Worm (Caenorhabditis elegans) whole organism, young adult: Measurements from ENCODE around the gene srx-125.

Experiments used
- B0336.3 ChIP-seq: fragments of 200-800 bp; sonication (Bioruptor generic); IDR thresholded peaks from 2 replicates; pipeline ENCODE4 v1.3.6; 2022; ENCODE audit warnings: missing genetic modification characterization, missing compliant biosample characterization
- D2030.7 ChIP-seq: fragments of 200-800 bp; sonication (Bioruptor generic); IDR thresholded peaks from 2 replicates; pipeline ENCODE4 v1.3.6; 2022; ENCODE audit warnings: missing genetic modification reagents, missing genetic modification characterization, missing compliant biosample characterization
- F22D6.2 ChIP-seq: sonication (generic microtip); optimal IDR thresholded peaks from 2 replicates; lab custom pipeline; 2016; ENCODE audit warnings: mild to moderate bottlenecking, missing genetic modification characterization, missing compliant biosample characterization
- F57A8.1 ChIP-seq: fragments of 200-800 bp; sonication (Bioruptor generic); optimal IDR thresholded peaks from 2 replicates; lab custom pipeline; 2018; ENCODE audit warnings: mild to moderate bottlenecking, missing genetic modification characterization, moderate library complexity, missing compliant biosample characterization
- K11D2.4 ChIP-seq: fragments of 200-800 bp; sonication (Bioruptor generic); IDR thresholded peaks from 2 replicates; pipeline ENCODE4 v1.3.6; 2022; ENCODE audit warnings: missing genetic modification reagents, missing genetic modification characterization, missing compliant biosample characterization
- Y56A3A.18 ChIP-seq: fragments of 200-800 bp; sonication (Bioruptor generic); IDR thresholded peaks from 2 replicates; pipeline ENCODE4 v1.3.6; 2022; ENCODE audit warnings: missing genetic modification reagents, missing genetic modification characterization, missing compliant biosample characterization
- Y67H2A.10 ChIP-seq: fragments of 200-800 bp; sonication (Bioruptor generic); conservative IDR thresholded peaks from 2 replicates; pipeline ENCODE4 v1.3.6; 2022; ENCODE audit warnings: missing genetic modification reagents, missing genetic modification characterization, missing compliant biosample characterization
- Y79H2A.3 ChIP-seq: fragments of 200-800 bp; sonication (Bioruptor generic); conservative IDR thresholded peaks from 2 replicates; pipeline ENCODE4 v1.3.6; 2022; ENCODE audit warnings: missing genetic modification reagents, missing genetic modification characterization, missing compliant biosample characterization
- aptf-3 ChIP-seq: fragments of 200-800 bp; sonication (Bioruptor generic); IDR thresholded peaks from 2 replicates; pipeline ENCODE4 v1.3.6; 2022; ENCODE audit warnings: missing genetic modification characterization, missing compliant biosample characterization
- attf-6 ChIP-seq: fragments of 200-800 bp; sonication (Bioruptor generic); IDR thresholded peaks from 2 replicates; pipeline ENCODE4 v1.3.6; 2022; ENCODE audit warnings: missing genetic modification reagents, missing genetic modification characterization, missing compliant biosample characterization
- bed-1 ChIP-seq: fragments of 200-800 bp; sonication (Bioruptor generic); IDR thresholded peaks from 2 replicates; pipeline ENCODE4 v1.3.6; 2022; ENCODE audit warnings: missing genetic modification reagents, missing genetic modification characterization, missing compliant biosample characterization
- dpff-1 ChIP-seq: sonication (generic microtip); optimal IDR thresholded peaks from 2 replicates; lab custom pipeline; 2017; ENCODE audit warnings: mild to moderate bottlenecking, missing genetic modification characterization, missing compliant biosample characterization
- ets-4 ChIP-seq: fragments of 200-800 bp; sonication (Bioruptor generic); optimal IDR thresholded peaks from 2 replicates; lab custom pipeline; 2018; ENCODE audit warnings: mild to moderate bottlenecking, missing genetic modification characterization, missing compliant biosample characterization
- gei-17 ChIP-seq: fragments of 200-800 bp; sonication (Bioruptor generic); optimal IDR thresholded peaks from 2 replicates; lab custom pipeline; 2018; ENCODE audit warnings: mild to moderate bottlenecking, missing genetic modification characterization, missing compliant biosample characterization
- hsf-1 ChIP-seq: fragments of 200-800 bp; sonication (Bioruptor generic); IDR thresholded peaks from 2 replicates; pipeline ENCODE4 v1.3.6; 2022; ENCODE audit warnings: missing genetic modification reagents, missing genetic modification characterization, missing compliant biosample characterization
- lin-40 ChIP-seq: sonication (generic microtip); optimal IDR thresholded peaks from 2 replicates; lab custom pipeline; 2016; ENCODE audit warnings: missing genetic modification characterization, mild to moderate bottlenecking, missing compliant biosample characterization, missing genotype, missing genetic modification reagents
- lir-1 ChIP-seq: fragments of 200-800 bp; sonication (Bioruptor generic); conservative IDR thresholded peaks from 2 replicates; pipeline ENCODE4 v1.3.6; 2022; ENCODE audit warnings: missing genetic modification reagents, missing genetic modification characterization, missing compliant biosample characterization
- madf-10 ChIP-seq: sonication (generic microtip); optimal IDR thresholded peaks from 2 replicates; lab custom pipeline; 2016; ENCODE audit warnings: mild to moderate bottlenecking, missing genetic modification characterization, missing compliant biosample characterization
- madf-8 ChIP-seq: fragments of 200-800 bp; sonication (Bioruptor generic); conservative IDR thresholded peaks from 2 replicates; pipeline ENCODE4 v1.3.6; 2022; ENCODE audit warnings: missing genetic modification reagents, missing genetic modification characterization, missing compliant biosample characterization
- mel-28 ChIP-seq: sonication (generic microtip); optimal IDR thresholded peaks from 2 replicates; lab custom pipeline; 2016; ENCODE audit warnings: borderline replicate concordance, mild to moderate bottlenecking, missing genetic modification characterization, missing compliant biosample characterization
- mes-4 ChIP-seq: sonication (generic microtip); optimal IDR thresholded peaks from 2 replicates; lab custom pipeline; 2016; ENCODE audit warnings: missing genotype, missing genetic modification characterization, missing compliant biosample characterization
- mxl-1 ChIP-seq: sonication (generic microtip); optimal IDR thresholded peaks from 2 replicates; lab custom pipeline; 2016; ENCODE audit warnings: missing genetic modification characterization, missing compliant biosample characterization
- nfya-1 ChIP-seq: sonication (generic microtip); optimal IDR thresholded peaks from 2 replicates; lab custom pipeline; 2017; ENCODE audit warnings: antibody characterized with exemption, missing compliant biosample characterization, missing genetic modification characterization, borderline replicate concordance; ENCODE audit not compliant: insufficient read depth
- nhr-179 ChIP-seq: sonication (generic microtip); optimal IDR thresholded peaks from 2 replicates; lab custom pipeline; 2016; ENCODE audit warnings: mild to moderate bottlenecking, missing genetic modification characterization, missing compliant biosample characterization
- nhr-27 ChIP-seq: fragments of 200-800 bp; sonication (Bioruptor generic); optimal IDR thresholded peaks from 2 replicates; lab custom pipeline; 2018; ENCODE audit warnings: mild to moderate bottlenecking, missing genetic modification characterization, moderate library complexity, missing compliant biosample characterization
- nhr-80 ChIP-seq: sonication (generic microtip); optimal IDR thresholded peaks from 2 replicates; lab custom pipeline; 2016; ENCODE audit warnings: missing genetic modification characterization, missing compliant biosample characterization
- snpc-1.1 ChIP-seq: sonication (generic microtip); optimal IDR thresholded peaks from 2 replicates; lab custom pipeline; 2017; ENCODE audit warnings: missing genetic modification characterization, mild to moderate bottlenecking, missing compliant biosample characterization, antibody characterized with exemption, moderate library complexity, missing genotype, missing genetic modification reagents; ENCODE audit not compliant: insufficient read depth
- zim-3 ChIP-seq: sonication (generic microtip); optimal IDR thresholded peaks from 2 replicates; lab custom pipeline; 2017; ENCODE audit warnings: mild to moderate bottlenecking, missing genetic modification characterization, moderate library complexity, missing compliant biosample characterization
- ztf-25 ChIP-seq: fragments of 200-800 bp; sonication (Bioruptor generic); IDR thresholded peaks from 2 replicates; pipeline ENCODE4 v1.3.6; 2022; ENCODE audit warnings: missing genetic modification reagents, missing genetic modification characterization, missing compliant biosample characterization

srx-125 gene

ce11 chrV:13367024-13367423, at the start of gene srx-125:
TSS of gene srx-125 (plus strand) at chrV:13367324.
- TF ChIP-seq Y56A3A.18, result no peak

ce11 chrV:13317911-13318502, 49.1 kb upstream of the srx-125 start, which contains the start of the genes col-161 and srh-18:
TSS of gene col-161 (minus strand) at chrV:13318011.
TSS of gene srh-18 (plus strand) at chrV:13318452.
- no peak for TF ChIP-seq hsf-1 (GFP tag; lab: Robert Waterston, UW)
- no peak for TF ChIP-seq B0336.3
- no peak for TF ChIP-seq ets-4 (GFP tag; lab: Kevin White, UChicago)

DNA sequence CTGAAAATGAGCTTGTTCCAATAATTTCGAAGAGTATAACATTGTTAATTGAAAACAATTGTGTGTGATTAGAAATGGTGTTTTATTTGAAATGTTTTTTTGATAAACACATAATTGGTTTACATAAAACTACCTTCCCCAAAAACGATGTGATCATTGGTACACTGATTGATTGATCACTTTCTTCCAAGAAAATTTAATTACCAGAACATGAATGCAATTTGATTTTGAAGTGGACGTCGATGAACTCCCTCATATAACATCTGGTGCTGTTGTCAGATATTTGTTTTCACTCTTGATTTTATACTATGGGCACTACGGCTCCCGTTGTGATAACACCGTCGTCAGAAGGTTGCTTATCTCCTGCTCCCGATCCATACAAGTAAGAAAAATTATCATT, 46.4 kb upstream of the srx-125 start, which contains the start of gene srh-15:
TSS of gene srh-15 (plus strand) at position 301 of the 400 bp plus-strand sequence.
- TF ChIP-seq nhr-179 (tag; lab: Kevin White, UChicago) (no peak), attf-6 (GFP tag; lab: Robert Waterston, UW) (no peak), madf-10 (tag; lab: Kevin White, UChicago) (no peak), aptf-3 (no peak), nhr-80 (tag; lab: Kevin White, UChicago) (no peak), snpc-1.1 (tag; lab: Kevin White, UChicago) (no peak), nfya-1 (tag; lab: Kevin White, UChicago) (no peak), Y67H2A.10 (GFP tag; lab: Robert Waterston, UW) (no peak), lin-40 (no peak)

- peak; percentile 32 for TF ChIP-seq nhr-80 (tag; lab: Kevin White, UChicago)
- TF ChIP-seq gei-17, result no peak
Measured at ce11 chrV:13324933-13325760, 42.0 kb upstream of the srx-125 start, which contains the start of gene C50B6.7. TSS of gene C50B6.7 (minus strand) at chrV:13324983.

ce11 chrV:13327463-13327862, 39.7 kb upstream of the srx-125 start, which contains the start of gene str-37:
TSS of gene str-37 (plus strand) at chrV:13327763.
- TF ChIP-seq mes-4 (tag; lab: Kevin White, UChicago) (no peak), dpff-1 (tag; lab: Kevin White, UChicago) (no peak), madf-8 (GFP tag; lab: Robert Waterston, UW) (no peak), bed-1 (GFP tag; lab: Robert Waterston, UW) (no peak), K11D2.4 (GFP tag; lab: Robert Waterston, UW) (no peak), mxl-1 (no peak), nhr-27 (no peak), D2030.7 (GFP tag; lab: Robert Waterston, UW) (no peak), zim-3 (no peak), F57A8.1 (GFP tag; lab: Kevin White, UChicago) (no peak), attf-6 (GFP tag; lab: Robert Waterston, UW) (no peak), mel-28 (tag; lab: Kevin White, UChicago) (no peak), F22D6.2 (tag; lab: Kevin White, UChicago) (no peak), Y79H2A.3 (no peak)

ce11 chrV:13330919-13331318, 36.2 kb upstream of the srx-125 start, which contains the start of gene nhr-129:
TSS of gene nhr-129 (minus strand) at chrV:13331019.
- no peak for TF ChIP-seq lir-1 (GFP tag; lab: Robert Waterston, UW)
- TF ChIP-seq ztf-25 (GFP tag; lab: Robert Waterston, UW), result no peak
